Worm (Caenorhabditis elegans) whole organism, mixed stage, embryonic: ENCODE results near the gene famh-136.
A peak's percentile ranks its signal among the peaks of the same experiment; 100 is the strongest.

Experiments
- M03D4.4 ChIP-seq: sonication (generic microtip); optimal IDR thresholded peaks from 2 replicates; lab custom pipeline; 2017; ENCODE audit warnings: mild to moderate bottlenecking, missing genetic modification characterization, missing compliant biosample characterization
- blmp-1 ChIP-seq: fragments of 150-350 bp; optimal IDR thresholded peaks from 2 replicates; lab custom pipeline; 2014; ENCODE audit warnings: missing biosample characterization, missing genetic modification characterization
- ceh-39 ChIP-seq: fragments of 150-350 bp; optimal IDR thresholded peaks from 2 replicates; lab custom pipeline; 2014; ENCODE audit warnings: missing biosample characterization, missing genetic modification characterization
- ceh-43 ChIP-seq: fragments of 200-800 bp; sonication (Bioruptor generic); optimal IDR thresholded peaks from 2 replicates; lab custom pipeline; 2018; ENCODE audit warnings: mild to moderate bottlenecking, missing genetic modification characterization, moderate library complexity, missing compliant biosample characterization
- ceh-83 ChIP-seq: fragments of 200-800 bp; sonication (Bioruptor generic); optimal IDR thresholded peaks from 2 replicates; lab custom pipeline; 2018; ENCODE audit warnings: mild to moderate bottlenecking, missing genetic modification characterization, missing compliant biosample characterization
- ces-1 ChIP-seq: fragments of 150-350 bp; optimal IDR thresholded peaks from 2 replicates; lab custom pipeline; 2014; ENCODE audit warnings: missing biosample characterization, missing genetic modification reagents, missing genetic modification characterization
- cnd-1 ChIP-seq: fragments of 200-800 bp; sonication (Bioruptor generic); optimal IDR thresholded peaks from 2 replicates; lab custom pipeline; 2018; ENCODE audit warnings: mild to moderate bottlenecking, missing genetic modification characterization, missing compliant biosample characterization
- drap-1 ChIP-seq: fragments of 200-800 bp; sonication (Bioruptor generic); optimal IDR thresholded peaks from 3 replicates; lab custom pipeline; 2018; ENCODE audit warnings: mild to moderate bottlenecking, missing genetic modification characterization, missing compliant biosample characterization
- elt-1 ChIP-seq: sonication (generic microtip); optimal IDR thresholded peaks from 2 replicates; lab custom pipeline; 2017; ENCODE audit warnings: missing genetic modification characterization, mild to moderate bottlenecking, missing compliant biosample characterization, antibody characterized with exemption, moderate library complexity, borderline replicate concordance; ENCODE audit not compliant: insufficient read depth
- ham-2 ChIP-seq: fragments of 200-800 bp; sonication (Bioruptor generic); optimal IDR thresholded peaks from 2 replicates; lab custom pipeline; 2018; ENCODE audit warnings: mild to moderate bottlenecking, missing genetic modification characterization, missing compliant biosample characterization
- hlh-1 ChIP-seq: fragments of 150-350 bp; optimal IDR thresholded peaks from 2 replicates; lab custom pipeline; 2014; ENCODE audit warnings: missing biosample characterization, missing genetic modification reagents, missing genetic modification characterization
- lin-13 ChIP-seq: fragments of 150-350 bp; optimal IDR thresholded peaks from 2 replicates; lab custom pipeline; 2014; ENCODE audit warnings: missing biosample characterization, missing genetic modification characterization
- lin-32 ChIP-seq: fragments of 200-800 bp; sonication (Bioruptor generic); optimal IDR thresholded peaks from 2 replicates; lab custom pipeline; 2018; ENCODE audit warnings: mild to moderate bottlenecking, missing genetic modification characterization, missing compliant biosample characterization
- lsy-2 ChIP-seq: fragments of 150-350 bp; optimal IDR thresholded peaks from 2 replicates; lab custom pipeline; 2014; ENCODE audit warnings: missing biosample characterization, missing genetic modification characterization
- mab-5 ChIP-seq: fragments of 150-350 bp; optimal IDR thresholded peaks from 2 replicates; lab custom pipeline; 2014; ENCODE audit warnings: missing biosample characterization, missing genetic modification characterization
- mep-1 ChIP-seq: fragments of 150-350 bp; optimal IDR thresholded peaks from 2 replicates; lab custom pipeline; 2017; ENCODE audit warnings: missing biosample characterization, missing genetic modification reagents, missing genetic modification characterization, inconsistent platforms
- mls-2 ChIP-seq: sonication (generic microtip); optimal IDR thresholded peaks from 2 replicates; lab custom pipeline; 2016; ENCODE audit warnings: mild to moderate bottlenecking, missing genetic modification characterization, moderate library complexity, missing compliant biosample characterization
- nhr-12 ChIP-seq: fragments of 150-350 bp; optimal IDR thresholded peaks from 2 replicates; lab custom pipeline; 2014; ENCODE audit warnings: missing biosample characterization, missing genetic modification characterization
- nhr-2 ChIP-seq: fragments of 150-350 bp; optimal IDR thresholded peaks from 2 replicates; lab custom pipeline; 2014; ENCODE audit warnings: missing biosample characterization, missing genetic modification characterization
- nhr-237 ChIP-seq: fragments of 150-350 bp; optimal IDR thresholded peaks from 2 replicates; lab custom pipeline; 2014; ENCODE audit warnings: missing biosample characterization, missing genetic modification characterization
- nhr-28 ChIP-seq: fragments of 150-350 bp; optimal IDR thresholded peaks from 2 replicates; lab custom pipeline; 2014; ENCODE audit warnings: missing biosample characterization, missing genetic modification characterization
- nhr-76 ChIP-seq: sonication (generic microtip); optimal IDR thresholded peaks from 2 replicates; lab custom pipeline; 2017; ENCODE audit warnings: missing biosample characterization, missing genetic modification characterization
- pha-4 ChIP-seq: fragments of 150-350 bp; optimal IDR thresholded peaks from 2 replicates; lab custom pipeline; 2018; ENCODE audit warnings: missing biosample characterization, missing genetic modification reagents, missing genetic modification characterization
- sem-2 ChIP-seq: fragments of 200-800 bp; sonication (Bioruptor generic); optimal IDR thresholded peaks from 2 replicates; lab custom pipeline; 2018; ENCODE audit warnings: mild to moderate bottlenecking, missing genetic modification characterization, missing compliant biosample characterization
- snpc-4 ChIP-seq: fragments of 150-350 bp; optimal IDR thresholded peaks from 2 replicates; lab custom pipeline; 2014; ENCODE audit warnings: missing biosample characterization, missing genetic modification characterization
- sptf-1 ChIP-seq: sonication (generic microtip); optimal IDR thresholded peaks from 2 replicates; lab custom pipeline; 2017; ENCODE audit warnings: mild to moderate bottlenecking, missing genetic modification characterization, moderate library complexity, missing compliant biosample characterization
- tbx-8 ChIP-seq: fragments of 200-800 bp; sonication (Bioruptor generic); optimal IDR thresholded peaks from 2 replicates; lab custom pipeline; 2018; ENCODE audit warnings: mild to moderate bottlenecking, missing genetic modification characterization, moderate library complexity, missing compliant biosample characterization
- unc-120 ChIP-seq: sonication (generic microtip); optimal IDR thresholded peaks from 2 replicates; lab custom pipeline; 2017; ENCODE audit warnings: missing genetic modification characterization, missing compliant biosample characterization; ENCODE audit not compliant: poor library complexity, severe bottlenecking
- unc-62 ChIP-seq: fragments of 150-350 bp; optimal IDR thresholded peaks from 2 replicates; lab custom pipeline; 2014; ENCODE audit warnings: missing biosample characterization, missing genetic modification reagents, missing genetic modification characterization
- zip-8 ChIP-seq: fragments of 150-350 bp; optimal IDR thresholded peaks from 2 replicates; lab custom pipeline; 2014; ENCODE audit warnings: missing biosample characterization, missing genetic modification characterization

Gene famh-136

DNA sequence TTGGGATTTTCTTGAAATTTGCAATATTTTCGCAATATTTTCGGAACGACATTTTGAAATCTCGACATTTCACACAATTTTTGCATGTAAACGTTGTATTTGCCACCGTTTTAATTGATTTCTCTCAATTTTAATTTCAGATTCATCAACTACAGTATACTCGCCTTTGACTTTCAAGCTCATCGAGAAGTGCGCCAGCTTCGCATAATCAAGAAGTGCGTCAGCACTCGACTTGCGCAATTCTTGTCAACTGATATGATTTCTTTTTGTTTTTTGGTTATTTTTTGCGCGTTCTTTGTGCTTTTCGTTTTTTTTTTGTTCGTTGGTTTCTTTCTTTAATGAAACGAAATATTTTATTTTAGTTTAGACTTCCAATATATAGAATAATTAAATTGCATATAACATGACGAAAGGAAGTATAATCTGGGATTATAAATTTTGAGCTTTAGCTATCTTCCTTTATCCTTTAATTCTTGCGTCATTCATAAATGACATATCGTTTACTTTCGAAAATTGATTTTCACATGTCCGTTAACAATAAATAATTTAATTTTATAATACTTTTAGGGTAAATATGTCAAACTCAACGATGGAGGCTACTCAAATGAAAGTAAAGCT lies at the start of gene famh-136:
TSS of gene famh-136 (plus strand) at position 568 of the 618 bp plus-strand sequence.
- peak; percentile 58 for TF ChIP-seq ces-1 (GFP tag; lab: Kevin White, UChicago)
- TF ChIP-seq blmp-1 (tag; lab: Kevin White, UChicago), result no peak
- peak; percentile 61 for TF ChIP-seq M03D4.4 (tag; lab: Kevin White, UChicago)
- peak; percentile 11 for TF ChIP-seq cnd-1 (tag; lab: Kevin White, UChicago)
- no peak for TF ChIP-seq pha-4 (tag; lab: Kevin White, UChicago)
- TF ChIP-seq sptf-1, result peak; percentile 78
- peak; percentile 80 for TF ChIP-seq lsy-2 (tag; lab: Kevin White, UChicago)
- TF ChIP-seq nhr-237, result peak; percentile 44
- TF ChIP-seq mep-1 (tag; lab: Kevin White, UChicago), result peak; percentile 89
- TF ChIP-seq sem-2 (GFP tag; lab: Kevin White, UChicago), result no peak
- no peak for TF ChIP-seq ceh-83 (GFP tag; lab: Kevin White, UChicago)
- peak; percentile 30 for TF ChIP-seq mls-2 (tag; lab: Kevin White, UChicago)
- peak; percentile 81 for TF ChIP-seq lin-13 (tag; lab: Kevin White, UChicago)
- peak; percentile 33 for TF ChIP-seq ceh-43 (GFP tag; lab: Kevin White, UChicago)

- no peak for TF ChIP-seq nhr-12 (tag; lab: Kevin White, UChicago)
- no peak for TF ChIP-seq tbx-8 (GFP tag; lab: Kevin White, UChicago)
- no peak for TF ChIP-seq hlh-1 (tag; lab: Kevin White, UChicago)
- peak; percentile 62 for TF ChIP-seq elt-1
- TF ChIP-seq ham-2, result peak; percentile 17
- no peak for TF ChIP-seq drap-1 (GFP tag; lab: Kevin White, UChicago)
Observed at ce11 chrIII:8838075-8838474, 49.5 kb upstream of the famh-136 start, which contains the start of gene F44E2.4. F44E2.4 (minus strand) TSS chrIII:8838424.

DNA sequence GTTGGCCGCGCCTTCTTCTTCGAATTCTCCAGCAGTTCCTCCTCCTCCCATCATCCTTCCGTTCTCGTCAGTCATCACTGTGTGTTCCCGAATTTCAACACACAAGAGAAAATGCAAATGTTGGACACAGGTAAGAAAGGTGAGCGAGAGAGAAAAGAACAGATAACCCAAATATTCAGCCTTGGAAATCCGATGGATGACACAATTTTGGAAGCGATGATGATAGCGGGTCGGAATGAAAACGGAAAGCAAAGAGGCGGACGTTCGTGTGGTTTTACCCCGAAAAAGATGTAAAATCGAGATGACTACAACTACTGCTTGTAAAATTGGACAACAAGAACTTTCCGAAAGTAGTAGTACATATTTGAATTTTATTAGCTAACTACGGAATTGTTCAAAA lies 47.7 kb upstream of the famh-136 start:
- TF ChIP-seq ham-2 (peak; percentile 77), elt-1 (peak; percentile 26), ceh-43 (GFP tag; lab: Kevin White, UChicago) (no peak)

ce11 chrIII:8844137-8844536 lies 43.4 kb upstream of the famh-136 start:
- TF ChIP-seq nhr-12 (tag; lab: Kevin White, UChicago) (no peak), ceh-43 (GFP tag; lab: Kevin White, UChicago) (no peak), lin-32 (GFP tag; lab: Kevin White, UChicago) (no peak), sem-2 (GFP tag; lab: Kevin White, UChicago) (no peak), ham-2 (no peak), nhr-237 (no peak), nhr-2 (tag; lab: Kevin White, UChicago) (no peak)

- no peak for TF ChIP-seq zip-8 (tag; lab: Kevin White, UChicago)
- no peak for TF ChIP-seq mab-5 (tag; lab: Kevin White, UChicago)
- TF ChIP-seq cnd-1 (tag; lab: Kevin White, UChicago), result no peak
- no peak for TF ChIP-seq elt-1
Observed at ce11 chrIII:8845114-8845513, 42.4 kb upstream of the famh-136 start, which contains the start of gene F44E2.6. F44E2.6 (minus strand) TSS chrIII:8845214.

DNA sequence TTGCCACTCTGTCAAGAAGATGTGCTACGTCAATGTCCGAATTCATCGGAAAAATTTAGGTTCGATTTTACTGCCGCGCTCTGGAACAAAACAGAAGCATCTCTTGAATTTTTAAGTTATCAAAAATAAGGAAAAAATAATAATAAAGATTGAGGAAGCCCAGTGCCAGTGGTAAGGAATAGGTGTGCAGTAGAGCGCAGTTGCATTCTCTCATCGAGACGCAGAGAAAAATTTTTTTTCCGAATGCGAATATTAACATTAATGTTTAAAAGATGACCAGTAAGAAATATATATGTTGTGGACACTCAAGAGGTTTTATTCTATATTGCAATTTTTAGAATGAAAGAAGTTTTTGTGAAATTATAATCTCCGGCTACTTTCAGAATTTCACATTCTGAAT lies 39.8 kb upstream of the famh-136 start:
- TF ChIP-seq ces-1 (GFP tag; lab: Kevin White, UChicago) (peak; percentile 24), cnd-1 (tag; lab: Kevin White, UChicago) (peak; percentile 15), lin-13 (tag; lab: Kevin White, UChicago) (no peak), nhr-237 (peak; percentile 40), unc-120 (tag; lab: Kevin White, UChicago) (no peak), mep-1 (tag; lab: Kevin White, UChicago) (peak; percentile 57), pha-4 (tag; lab: Kevin White, UChicago) (peak; percentile 8), lsy-2 (tag; lab: Kevin White, UChicago) (peak; percentile 26)

DNA sequence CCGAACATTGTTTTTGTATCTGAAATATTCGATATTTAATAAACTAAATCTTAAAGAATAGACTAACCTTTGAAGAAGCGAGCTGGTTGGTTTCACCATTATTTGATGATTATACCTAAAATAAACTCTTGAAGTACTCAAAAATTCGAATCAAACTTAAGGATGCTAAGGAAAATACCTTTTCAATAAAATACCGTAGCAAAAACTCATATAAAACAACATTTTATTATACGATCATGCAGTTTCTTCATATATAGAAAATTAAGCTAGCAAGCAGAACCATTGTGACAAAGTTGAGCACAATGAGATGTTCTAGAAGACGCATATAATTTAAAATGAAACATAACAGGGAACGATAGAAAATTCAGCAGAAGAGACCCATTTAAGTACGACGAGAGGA lies 39.2 kb upstream of the famh-136 start, which contains the start of gene F44E2.7:
TSS of gene F44E2.7 (minus strand) at position 101 of the 400 bp plus-strand sequence.
- no peak for TF ChIP-seq nhr-237
- no peak for TF ChIP-seq ceh-39 (tag; lab: Kevin White, UChicago)
- no peak for TF ChIP-seq lin-13 (tag; lab: Kevin White, UChicago)
- TF ChIP-seq nhr-12 (tag; lab: Kevin White, UChicago), result no peak
- TF ChIP-seq ceh-83 (GFP tag; lab: Kevin White, UChicago), result no peak
- TF ChIP-seq nhr-76, result no peak
- no peak for TF ChIP-seq ces-1 (GFP tag; lab: Kevin White, UChicago)
- no peak for TF ChIP-seq snpc-4 (tag; lab: Kevin White, UChicago)
- no peak for TF ChIP-seq mab-5 (tag; lab: Kevin White, UChicago)
- TF ChIP-seq pha-4 (tag; lab: Kevin White, UChicago), result no peak
- TF ChIP-seq nhr-28 (tag; lab: Kevin White, UChicago), result no peak
- TF ChIP-seq blmp-1 (tag; lab: Kevin White, UChicago), result no peak
- TF ChIP-seq sem-2 (GFP tag; lab: Kevin White, UChicago), result no peak
- TF ChIP-seq unc-62 (GFP tag; lab: Kevin White, UChicago), result no peak
- no peak for TF ChIP-seq drap-1 (GFP tag; lab: Kevin White, UChicago)
- no peak for TF ChIP-seq mep-1 (tag; lab: Kevin White, UChicago)
- no peak for TF ChIP-seq ham-2
